Worm (Caenorhabditis elegans) whole organism, late embryonic: ENCODE data around the gene glb-14.

Experiments
- ama-1 ChIP-seq: fragments of 150-350 bp; optimal IDR thresholded peaks from 2 replicates; lab custom pipeline; 2014
- che-1 ChIP-seq: sonication (generic microtip); optimal IDR thresholded peaks from 2 replicates; lab custom pipeline; 2016; ENCODE audit warnings: mild to moderate bottlenecking, missing genetic modification characterization, missing compliant biosample characterization
- dmd-4 ChIP-seq: sonication (generic microtip); optimal IDR thresholded peaks from 2 replicates; lab custom pipeline; 2016; ENCODE audit warnings: borderline replicate concordance, missing genetic modification characterization, missing compliant biosample characterization
- fax-1 ChIP-seq: sonication (generic microtip); optimal IDR thresholded peaks from 2 replicates; lab custom pipeline; 2016; ENCODE audit warnings: missing genotype, missing genetic modification characterization, missing compliant biosample characterization
- fkh-10 ChIP-seq: fragments of 150-350 bp; optimal IDR thresholded peaks from 2 replicates; lab custom pipeline; 2014; ENCODE audit warnings: missing biosample characterization, missing genetic modification reagents, missing genetic modification characterization
- gmeb-2 ChIP-seq: sonication (generic microtip); optimal IDR thresholded peaks from 2 replicates; lab custom pipeline; 2016; ENCODE audit warnings: missing genetic modification characterization, inconsistent platforms, missing compliant biosample characterization
- lin-11 ChIP-seq: fragments of 200-800 bp; sonication (Bioruptor generic); optimal IDR thresholded peaks from 2 replicates; lab custom pipeline; 2018; ENCODE audit warnings: mild to moderate bottlenecking, missing genetic modification characterization, missing compliant biosample characterization
- rnt-1 ChIP-seq: sonication (generic microtip); optimal IDR thresholded peaks from 2 replicates; lab custom pipeline; 2016; ENCODE audit warnings: missing genetic modification characterization, missing compliant biosample characterization
- tbx-2 ChIP-seq: sonication (generic microtip); optimal IDR thresholded peaks from 2 replicates; lab custom pipeline; 2016; ENCODE audit warnings: missing genetic modification characterization, missing compliant biosample characterization
- zip-5 ChIP-seq: sonication (generic microtip); optimal IDR thresholded peaks from 2 replicates; lab custom pipeline; 2016; ENCODE audit warnings: missing genetic modification characterization, missing compliant biosample characterization
- ztf-16 ChIP-seq: sonication (generic microtip); optimal IDR thresholded peaks from 2 replicates; lab custom pipeline; 2017; ENCODE audit warnings: missing genetic modification characterization, missing compliant biosample characterization

DNA sequence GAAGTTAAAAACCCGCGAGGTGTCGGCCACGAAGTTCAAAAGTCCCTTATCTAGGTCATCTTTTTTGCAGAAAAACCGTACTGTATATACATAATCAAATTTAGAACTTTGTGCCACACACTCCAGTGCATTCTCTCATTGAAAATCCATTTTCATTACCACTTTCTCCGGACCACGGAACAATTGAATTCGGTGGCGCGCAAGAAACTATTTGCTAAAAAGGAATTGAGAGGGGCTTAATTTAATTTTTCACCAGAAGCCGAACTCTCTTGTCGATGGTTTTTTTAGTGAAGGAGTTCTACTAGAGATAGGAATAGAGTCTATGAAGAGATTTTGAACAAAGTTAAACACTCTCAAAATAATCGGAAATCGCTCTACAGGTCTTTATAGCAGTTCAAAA is 24.9 kb downstream of the glb-14 start:
- TF ChIP-seq dmd-4 (tag; lab: Kevin White, UChicago) (no peak), lin-11 (tag; lab: Kevin White, UChicago) (no peak), fax-1 (tag; lab: Kevin White, UChicago) (no peak), gmeb-2 (tag; lab: Kevin White, UChicago) (no peak), ama-1 (no peak), rnt-1 (no peak), zip-5 (tag; lab: Kevin White, UChicago) (no peak), ztf-16 (no peak), fkh-10 (GFP tag; lab: Kevin White, UChicago) (no peak), tbx-2 (tag; lab: Kevin White, UChicago) (no peak), che-1 (tag; lab: Kevin White, UChicago) (no peak)
